Fruit fly (Drosophila melanogaster) whole organism, embryonic: ENCODE measurements around the gene sni.
A peak's percentile ranks its signal among the peaks of the same experiment; 100 is the strongest.

Experiments used
- Atf-2 ChIP-seq: fragments of 200-800 bp; sonication (Bioruptor generic); optimal IDR thresholded peaks from 2 replicates; lab custom pipeline; 2016; ENCODE audit warnings: missing biosample characterization, missing genetic modification characterization
- CG10959 ChIP-seq: fragments of 200-800 bp; sonication (Bioruptor generic); IDR thresholded peaks from 2 replicates; pipeline ENCODE4 v1.3.6; 2022; ENCODE audit warnings: missing biosample characterization, missing genetic modification characterization
- CG10979 ChIP-seq: fragments of 200-800 bp; sonication (Bioruptor generic); optimal IDR thresholded peaks from 2 replicates; lab custom pipeline; 2018; ENCODE audit warnings: missing biosample characterization, mild to moderate bottlenecking, missing genetic modification characterization, moderate library complexity
- CG11247 ChIP-seq: fragments of 200-800 bp; sonication (Bioruptor generic); IDR thresholded peaks from 2 replicates; pipeline ENCODE4 v1.3.6; 2022; ENCODE audit warnings: missing biosample characterization, missing genetic modification characterization
- CG11504 ChIP-seq: fragments of 200-800 bp; sonication (Bioruptor generic); optimal IDR thresholded peaks from 3 replicates; lab custom pipeline; 2019; ENCODE audit warnings: missing biosample characterization, mild to moderate bottlenecking, missing genetic modification characterization, moderate library complexity
- CG11696 ChIP-seq: fragments of 200-800 bp; sonication (Bioruptor generic); IDR thresholded peaks from 2 replicates; pipeline ENCODE4 v1.3.6; 2022; ENCODE audit warnings: missing biosample characterization, missing genetic modification characterization
- CG12236 ChIP-seq: fragments of 200-800 bp; sonication (Bioruptor generic); optimal IDR thresholded peaks from 2 replicates; lab custom pipeline; 2016; ENCODE audit warnings: missing biosample characterization, missing genetic modification characterization
- CG13123 ChIP-seq: fragments of 200-800 bp; sonication (Bioruptor generic); optimal IDR thresholded peaks from 2 replicates; lab custom pipeline; 2016; ENCODE audit warnings: missing biosample characterization, missing genetic modification characterization
- CG13424 ChIP-seq: fragments of 200-800 bp; sonication (Bioruptor generic); optimal IDR thresholded peaks from 2 replicates; lab custom pipeline; 2019; ENCODE audit warnings: missing biosample characterization, mild to moderate bottlenecking, missing genetic modification characterization, moderate library complexity
- CG14860 ChIP-seq: fragments of 200-800 bp; sonication (Bioruptor generic); IDR thresholded peaks from 3 replicates; pipeline ENCODE4 v1.3.6; 2022; ENCODE audit warnings: missing biosample characterization, missing genetic modification characterization; ENCODE audit not compliant: partially characterized antibody
- CG15011 ChIP-seq: fragments of 200-800 bp; sonication (Bioruptor generic); optimal IDR thresholded peaks from 3 replicates; lab custom pipeline; 2018; ENCODE audit warnings: missing biosample characterization, mild to moderate bottlenecking, missing genetic modification characterization
- CG1529 ChIP-seq: fragments of 200-800 bp; sonication (Bioruptor generic); optimal IDR thresholded peaks from 3 replicates; lab custom pipeline; 2018; ENCODE audit warnings: missing biosample characterization, missing genetic modification characterization
- CG16815 ChIP-seq: fragments of 200-800 bp; sonication (Bioruptor generic); optimal IDR thresholded peaks from 3 replicates; lab custom pipeline; 2017; ENCODE audit warnings: missing biosample characterization, mild to moderate bottlenecking, missing genetic modification characterization
- CG2116 ChIP-seq: fragments of 200-800 bp; sonication (Bioruptor generic); optimal IDR thresholded peaks from 3 replicates; lab custom pipeline; 2018; ENCODE audit warnings: missing biosample characterization, mild to moderate bottlenecking, missing genetic modification characterization
- CG2889 ChIP-seq: fragments of 200-800 bp; sonication (Bioruptor generic); IDR thresholded peaks from 3 replicates; pipeline ENCODE4 v1.3.6; 2022; ENCODE audit warnings: missing biosample characterization, missing genetic modification characterization
- CG3163 ChIP-seq: fragments of 200-800 bp; sonication (Bioruptor generic); optimal IDR thresholded peaks from 3 replicates; lab custom pipeline; 2016; ENCODE audit warnings: missing biosample characterization, missing genetic modification characterization
- CG4404 ChIP-seq: fragments of 200-800 bp; sonication (Bioruptor generic); IDR thresholded peaks from 2 replicates; pipeline ENCODE4 v1.3.6; 2022; ENCODE audit warnings: missing biosample characterization, missing genetic modification characterization
- CG4854 ChIP-seq: fragments of 200-800 bp; sonication (Bioruptor generic); optimal IDR thresholded peaks from 2 replicates; lab custom pipeline; 2016; ENCODE audit warnings: missing biosample characterization, missing genetic modification characterization, inconsistent platforms
- CG7372 ChIP-seq: fragments of 200-800 bp; sonication (Bioruptor generic); IDR thresholded peaks from 2 replicates; pipeline ENCODE4 v1.3.6; 2022; ENCODE audit warnings: missing biosample characterization, missing genetic modification characterization
- Dp ChIP-seq: fragments of 200-800 bp; sonication (Bioruptor generic); optimal IDR thresholded peaks from 2 replicates; lab custom pipeline; 2018; ENCODE audit warnings: missing biosample characterization, mild to moderate bottlenecking, missing genetic modification characterization, moderate library complexity
- Dref ChIP-seq: fragments of 200-800 bp; sonication (Bioruptor generic); IDR thresholded peaks from 2 replicates; pipeline ENCODE4 v1.3.6; 2022; ENCODE audit warnings: missing biosample characterization, missing genetic modification characterization
- Ets65A ChIP-seq: fragments of 200-800 bp; sonication (Bioruptor generic); peaks from one replicate; lab custom pipeline; 2016; ENCODE audit warnings: missing biosample characterization, missing genetic modification characterization
- Hsf ChIP-seq: fragments of 200-800 bp; sonication (Bioruptor generic); optimal IDR thresholded peaks from 3 replicates; lab custom pipeline; 2016; ENCODE audit warnings: missing biosample characterization, missing genetic modification characterization
- Rfx ChIP-seq: fragments of 200-800 bp; sonication (Bioruptor generic); IDR thresholded peaks from 2 replicates; pipeline ENCODE4 v1.3.6; 2022; ENCODE audit warnings: missing biosample characterization, missing genetic modification characterization
- Rx ChIP-seq: fragments of 200-800 bp; sonication (Bioruptor generic); IDR thresholded peaks from 2 replicates; pipeline ENCODE4 v1.3.6; 2022; ENCODE audit warnings: missing biosample characterization, missing genetic modification characterization
- Sox102F ChIP-seq: fragments of 200-800 bp; sonication (Bioruptor generic); optimal IDR thresholded peaks from 2 replicates; lab custom pipeline; 2018; ENCODE audit warnings: missing biosample characterization, mild to moderate bottlenecking, missing genetic modification characterization, moderate library complexity
- Usf ChIP-seq: fragments of 200-800 bp; sonication (Bioruptor generic); optimal IDR thresholded peaks from 2 replicates; lab custom pipeline; 2017; ENCODE audit warnings: missing genotype, missing biosample characterization, missing genetic modification characterization
- Xbp1 ChIP-seq: fragments of 200-800 bp; sonication (Bioruptor generic); optimal IDR thresholded peaks from 3 replicates; lab custom pipeline; 2016; ENCODE audit warnings: missing biosample characterization, mild to moderate bottlenecking, missing genetic modification characterization
- ab ChIP-seq: fragments of 200-800 bp; sonication (Bioruptor generic); optimal IDR thresholded peaks from 2 replicates; lab custom pipeline; 2016; ENCODE audit warnings: missing biosample characterization, missing genetic modification characterization
- cas ChIP-seq: fragments of 200-800 bp; sonication (Bioruptor generic); IDR thresholded peaks from 2 replicates; pipeline ENCODE4 v1.3.6; 2022; ENCODE audit warnings: missing biosample characterization, missing genetic modification characterization
- ci ChIP-seq: fragments of 200-800 bp; sonication (Bioruptor generic); IDR thresholded peaks from 3 replicates; pipeline ENCODE4 v1.3.6; 2022; ENCODE audit warnings: missing biosample characterization, missing genetic modification characterization
- croc ChIP-seq: fragments of 200-800 bp; sonication (Bioruptor generic); conservative IDR thresholded peaks from 3 replicates; pipeline ENCODE4 v1.3.6; 2022; ENCODE audit warnings: missing biosample characterization, missing genetic modification characterization
- dimm ChIP-seq: fragments of 200-800 bp; sonication (Bioruptor generic); IDR thresholded peaks from 2 replicates; pipeline ENCODE4 v1.3.6; 2022; ENCODE audit warnings: missing biosample characterization, missing genetic modification characterization
- eve ChIP-seq, 2 experiments: fragments of >200 bp; optimal IDR thresholded peaks; 2 replicates each; lab custom pipeline; 2017; ENCODE audit warnings: missing biosample characterization in 2 of 2, missing genetic modification characterization in 2 of 2
- fd102C ChIP-seq: fragments of 200-800 bp; sonication (Bioruptor generic); optimal IDR thresholded peaks from 2 replicates; lab custom pipeline; 2018; ENCODE audit warnings: missing biosample characterization, mild to moderate bottlenecking, missing genetic modification characterization, moderate library complexity
- fd3F ChIP-seq: fragments of 200-800 bp; sonication (Bioruptor generic); optimal IDR thresholded peaks from 2 replicates; lab custom pipeline; 2018; ENCODE audit warnings: missing biosample characterization, mild to moderate bottlenecking, missing genetic modification characterization, moderate library complexity
- gce ChIP-seq: fragments of 200-800 bp; sonication (Bioruptor generic); IDR thresholded peaks from 3 replicates; pipeline ENCODE4 v1.3.6; 2022; ENCODE audit warnings: missing biosample characterization, missing genetic modification characterization
- gem ChIP-seq: fragments of 200-800 bp; sonication (Bioruptor generic); optimal IDR thresholded peaks from 2 replicates; lab custom pipeline; 2019; ENCODE audit warnings: missing biosample characterization, mild to moderate bottlenecking, missing genetic modification characterization, moderate library complexity
- grau ChIP-seq: fragments of 200-800 bp; optimal IDR thresholded peaks from 3 replicates; lab custom pipeline; 2019; ENCODE audit warnings: missing biosample characterization, mild to moderate bottlenecking, missing genetic modification characterization, moderate library complexity
- grn ChIP-seq: fragments of 200-800 bp; sonication (Bioruptor generic); optimal IDR thresholded peaks from 3 replicates; lab custom pipeline; 2017; ENCODE audit warnings: missing biosample characterization, missing genetic modification characterization
- h ChIP-seq: fragments of >200 bp; optimal IDR thresholded peaks from 2 replicates; lab custom pipeline; 2017
- hb ChIP-seq: fragments of 200-800 bp; sonication (Bioruptor generic); IDR thresholded peaks from 3 replicates; pipeline ENCODE4 v1.3.6; 2022; ENCODE audit warnings: missing biosample characterization, missing genetic modification characterization; ENCODE audit not compliant: partially characterized antibody
- kah ChIP-seq: fragments of 200-800 bp; sonication (Bioruptor generic); optimal IDR thresholded peaks from 2 replicates; lab custom pipeline; 2018; ENCODE audit warnings: missing biosample characterization, mild to moderate bottlenecking, missing genetic modification characterization
- kni ChIP-seq: fragments of 200-800 bp; sonication (Bioruptor generic); optimal IDR thresholded peaks from 3 replicates; lab custom pipeline; 2017; ENCODE audit warnings: mild to moderate bottlenecking, missing biosample characterization, missing genetic modification reagents, missing genetic modification characterization
- lbe ChIP-seq: fragments of 200-800 bp; sonication (Bioruptor generic); optimal IDR thresholded peaks from 2 replicates; lab custom pipeline; 2016; ENCODE audit warnings: missing biosample characterization, mild to moderate bottlenecking, missing genetic modification characterization
- lilli ChIP-seq: fragments of 200-800 bp; sonication (Bioruptor generic); optimal IDR thresholded peaks from 3 replicates; lab custom pipeline; 2016; ENCODE audit warnings: missing biosample characterization, missing genetic modification characterization
- lmd ChIP-seq: fragments of 200-800 bp; sonication (Bioruptor generic); IDR thresholded peaks from 2 replicates; pipeline ENCODE4 v1.3.6; 2022; ENCODE audit warnings: missing biosample characterization, missing genetic modification characterization
- nerfin-1 ChIP-seq: fragments of 200-800 bp; sonication (Bioruptor generic); optimal IDR thresholded peaks from 3 replicates; lab custom pipeline; 2019; ENCODE audit warnings: missing biosample characterization, mild to moderate bottlenecking, missing genetic modification characterization, moderate library complexity
- sens-2 ChIP-seq: fragments of 200-800 bp; sonication (Bioruptor generic); IDR thresholded peaks from 2 replicates; pipeline ENCODE4 v1.3.6; 2022; ENCODE audit warnings: missing biosample characterization, missing genetic modification characterization
- so ChIP-seq: fragments of 200-800 bp; sonication (Bioruptor generic); IDR thresholded peaks from 3 replicates; pipeline ENCODE4 v1.3.6; 2022; ENCODE audit warnings: missing biosample characterization, missing genetic modification characterization
- sug ChIP-seq: fragments of 200-800 bp; optimal IDR thresholded peaks from 2 replicates; lab custom pipeline; 2019; ENCODE audit warnings: missing biosample characterization, mild to moderate bottlenecking, missing genetic modification characterization, moderate library complexity
- tll ChIP-seq, 2 experiments: fragments of 200-800 bp in 1 of 2; fragments of >200 bp in 1 of 2; sonication (Bioruptor generic) in 1 of 2; optimal IDR thresholded peaks; 2 replicates each; lab custom pipeline; 2017 to 2019; ENCODE audit warnings: missing biosample characterization in 2 of 2, missing genetic modification characterization in 2 of 2, mild to moderate bottlenecking in 1 of 2, moderate library complexity in 1 of 2
- zf30C ChIP-seq: fragments of 200-800 bp; sonication (Bioruptor generic); optimal IDR thresholded peaks from 3 replicates; lab custom pipeline; 2018; ENCODE audit warnings: missing biosample characterization, mild to moderate bottlenecking, missing genetic modification characterization

sni gene

dm6 chrX:8196157-8196526, 47.7 kb downstream of the sni start (continued):
- TF ChIP-seq Rx (GFP tag; lab: Robert Waterston, UW) (no peak), CG10979 (no peak), Rfx (GFP tag; lab: Robert Waterston, UW) (no peak), CG4404 (GFP tag; lab: Robert Waterston, UW) (no peak), Dp (no peak), sug (tag; lab: Kevin White, UChicago) (no peak), kah (no peak), Sox102F (no peak), zf30C (GFP tag; lab: Kevin White, UChicago) (no peak), cas (no peak), CG2116 (GFP tag; lab: Kevin White, UChicago) (no peak), CG13424 (tag; lab: Kevin White, UChicago) (peak; percentile 40), CG4854 (GFP tag; lab: Kevin White, UChicago) (no peak), Hsf (GFP tag; lab: Kevin White, UChicago) (no peak), CG16815 (GFP tag; lab: Kevin White, UChicago) (peak; percentile 2), CG11696 (no peak), Dref (no peak), sens-2 (no peak), grn (GFP tag; lab: Kevin White, UChicago) (no peak), croc (GFP tag; lab: Robert Waterston, UW) (no peak), h (no peak), CG3163 (GFP tag; lab: Kevin White, UChicago) (no peak), CG12236 (GFP tag; lab: Kevin White, UChicago) (no peak), so (GFP tag; lab: Robert Waterston, UW) (no peak), fd3F (peak; percentile 12), Xbp1 (GFP tag; lab: Kevin White, UChicago) (no peak), gce (GFP tag; lab: Robert Waterston, UW) (no peak), ab (no peak), tll (GFP tag; optimal IDR thresholded peaks at IDR 0.05; lab: Kevin White, UChicago) (no peak), hb (GFP tag; lab: Robert Waterston, UW) (no peak), lbe (GFP tag; lab: Kevin White, UChicago) (no peak), dimm (GFP tag; lab: Robert Waterston, UW) (no peak), Atf-2 (GFP tag; lab: Kevin White, UChicago) (no peak), ci (no peak), lmd (0 out of 2 replicates have a peak, but pooled peaks have one; percentile 21), Usf (peak; percentile 12), nerfin-1 (tag; lab: Kevin White, UChicago) (no peak), CG15011 (GFP tag; lab: Kevin White, UChicago) (peak; percentile 4), CG7372 (GFP tag; lab: Robert Waterston, UW) (no peak), eve (GFP tag; optimal IDR thresholded peaks at IDR 0.05; lab: Kevin White, UChicago) (peak in 1 of 2 experiments; percentile 81), lilli (GFP tag; lab: Kevin White, UChicago) (no peak), CG10959 (GFP tag; lab: Robert Waterston, UW) (no peak), CG11504 (tag; lab: Kevin White, UChicago) (peak; percentile 24), gem (tag; lab: Kevin White, UChicago) (peak; percentile 40), CG11247 (GFP tag; lab: Robert Waterston, UW) (no peak), CG2889 (no peak), fd102C (GFP tag; lab: Kevin White, UChicago) (no peak), CG13123 (GFP tag; lab: Kevin White, UChicago) (no peak), grau (peak; percentile 39), CG14860 (GFP tag; lab: Robert Waterston, UW) (no peak), kni (GFP tag; lab: Kevin White, UChicago) (no peak), Ets65A (GFP tag; lab: Kevin White, UChicago) (no peak), CG1529 (GFP tag; lab: Kevin White, UChicago) (no peak)
